Worm (Caenorhabditis elegans): ENCODE data around the gene clc-2.

DNA sequence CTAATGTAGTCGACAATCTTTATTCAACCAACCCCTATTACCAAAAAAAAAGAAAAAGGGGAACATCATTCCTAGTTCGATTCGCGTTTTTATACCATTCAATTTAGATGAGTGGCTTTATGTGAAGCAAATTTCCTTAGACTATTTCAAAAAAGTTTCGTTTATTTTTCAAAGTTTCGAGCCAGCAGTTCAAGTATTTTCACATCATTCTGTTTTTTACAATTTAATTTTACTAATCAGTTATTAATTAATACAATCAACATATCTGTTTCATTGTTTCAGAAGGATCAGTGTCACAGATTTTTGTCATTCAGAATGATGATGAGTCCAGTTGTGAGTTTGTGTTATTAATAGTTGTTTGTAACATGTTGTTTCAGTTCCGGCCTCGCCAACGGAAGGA lies 21.3 kb upstream of the clc-2 start, which contains the start of gene C10A4.2:
- TF ChIP-seq fkh-10 (GFP tag; optimal IDR thresholded peaks at IDR 0.05) = no peak
- no peak for TF ChIP-seq Y22D7AL.16 (tag; optimal IDR thresholded peaks at IDR 0.05)
- TF ChIP-seq gmeb-2 (tag; optimal IDR thresholded peaks at IDR 0.05) = no peak
- TF ChIP-seq lim-6 (tag; optimal IDR thresholded peaks at IDR 0.05) = no peak
- TF ChIP-seq tbx-2 (tag; optimal IDR thresholded peaks at IDR 0.05) = no peak
- TF ChIP-seq ceh-14 (tag; optimal IDR thresholded peaks at IDR 0.05) = no peak
- TF ChIP-seq ama-1 (optimal IDR thresholded peaks at IDR 0.05) = no peak
- TF ChIP-seq pha-4 (tag; optimal IDR thresholded peaks at IDR 0.05) = no peak
- no peak for TF ChIP-seq pqm-1 (tag; optimal IDR thresholded peaks at IDR 0.05)
- no peak for TF ChIP-seq ceh-19 (GFP tag; optimal IDR thresholded peaks at IDR 0.05)
- TF ChIP-seq dve-1 (tag; optimal IDR thresholded peaks at IDR 0.05) = no peak
- TF ChIP-seq ahr-1 (tag; optimal IDR thresholded peaks at IDR 0.05) = no peak
- no peak for TF ChIP-seq ceh-9 (tag; optimal IDR thresholded peaks at IDR 0.05)
- no peak for TF ChIP-seq tbx-7 (tag; optimal IDR thresholded peaks at IDR 0.05)
